Worm (Caenorhabditis elegans) whole organism, L2 larva: ENCODE results near the gene glb-17.

Experiments
- F13H6.1 ChIP-seq: sonication (generic microtip); optimal IDR thresholded peaks from 2 replicates; lab custom pipeline; 2016; ENCODE audit warnings: missing genetic modification characterization, missing compliant biosample characterization
- R02D3.7 ChIP-seq: fragments of 150-350 bp; optimal IDR thresholded peaks from 2 replicates; lab custom pipeline; 2014; ENCODE audit warnings: missing biosample characterization, missing genetic modification characterization
- ZK546.5 ChIP-seq: sonication (generic microtip); optimal IDR thresholded peaks from 2 replicates; lab custom pipeline; 2017; ENCODE audit warnings: missing biosample characterization, missing genetic modification characterization
- aly-2 ChIP-seq: fragments of 150-350 bp; optimal IDR thresholded peaks from 2 replicates; lab custom pipeline; 2014; ENCODE audit warnings: missing biosample characterization, missing genetic modification characterization
- ama-1 ChIP-seq: fragments of 150-350 bp; optimal IDR thresholded peaks from 2 replicates; lab custom pipeline; 2018; ENCODE audit warnings: inconsistent platforms
- blmp-1 ChIP-seq: sonication (generic microtip); optimal IDR thresholded peaks from 2 replicates; lab custom pipeline; 2017; ENCODE audit warnings: missing genetic modification characterization, mild to moderate bottlenecking, missing compliant biosample characterization, antibody characterized with exemption, moderate library complexity; ENCODE audit not compliant: insufficient read depth
- crh-2 ChIP-seq: sonication (generic microtip); optimal IDR thresholded peaks from 2 replicates; lab custom pipeline; 2017; ENCODE audit warnings: missing biosample characterization, missing genetic modification characterization
- dmd-4 ChIP-seq: sonication (generic microtip); optimal IDR thresholded peaks from 2 replicates; lab custom pipeline; 2017; ENCODE audit warnings: missing biosample characterization, missing genetic modification characterization
- egl-27 ChIP-seq: sonication (generic microtip); optimal IDR thresholded peaks from 3 replicates; lab custom pipeline; 2017; ENCODE audit warnings: missing biosample characterization, missing genetic modification reagents, missing genetic modification characterization
- elt-1 ChIP-seq: fragments of 150-350 bp; optimal IDR thresholded peaks from 2 replicates; lab custom pipeline; 2014; ENCODE audit warnings: missing biosample characterization, missing genetic modification characterization
- elt-3 ChIP-seq: sonication (generic microtip); optimal IDR thresholded peaks from 2 replicates; lab custom pipeline; 2017; ENCODE audit warnings: missing biosample characterization, missing genetic modification characterization
- fos-1 ChIP-seq: fragments of 150-350 bp; optimal IDR thresholded peaks from 2 replicates; lab custom pipeline; 2014; ENCODE audit warnings: missing biosample characterization, missing genetic modification characterization
- gmeb-1 ChIP-seq: fragments of 150-350 bp; optimal IDR thresholded peaks from 2 replicates; lab custom pipeline; 2014; ENCODE audit warnings: missing biosample characterization, missing genetic modification characterization
- lin-11 ChIP-seq: fragments of 150-350 bp; sonication (generic microtip); optimal IDR thresholded peaks from 2 replicates; lab custom pipeline; 2014; ENCODE audit warnings: missing biosample characterization, missing genetic modification characterization, inconsistent platforms, mixed read lengths
- lin-13 ChIP-seq: fragments of 150-350 bp; optimal IDR thresholded peaks from 2 replicates; lab custom pipeline; 2014; ENCODE audit warnings: missing biosample characterization, missing genetic modification reagents, missing genetic modification characterization
- lin-39 ChIP-seq: fragments of 150-350 bp; optimal IDR thresholded peaks from 2 replicates; lab custom pipeline; 2014; ENCODE audit warnings: missing biosample characterization, missing genetic modification reagents, missing genetic modification characterization
- lsy-2 ChIP-seq, 2 experiments: fragments of 150-350 bp in 1 of 2; sonication (generic microtip) in 1 of 2; optimal IDR thresholded peaks; 2 replicates each; lab custom pipeline; 2014 to 2017; ENCODE audit warnings: missing biosample characterization in 2 of 2, missing genetic modification characterization in 2 of 2
- mbf-1 ChIP-seq: sonication (generic microtip); optimal IDR thresholded peaks from 2 replicates; lab custom pipeline; 2017; ENCODE audit warnings: missing biosample characterization, missing genetic modification characterization
- mdl-1 ChIP-seq, 2 experiments: fragments of 150-350 bp in 1 of 2; sonication (generic microtip) in 1 of 2; optimal IDR thresholded peaks; 2 replicates each; lab custom pipeline; 2017; ENCODE audit warnings: missing biosample characterization in 2 of 2, missing genetic modification characterization in 2 of 2
- nhr-10 ChIP-seq: sonication (generic microtip); optimal IDR thresholded peaks from 2 replicates; lab custom pipeline; 2017; ENCODE audit warnings: missing biosample characterization, missing genetic modification characterization
- nhr-11 ChIP-seq: fragments of 150-350 bp; optimal IDR thresholded peaks from 2 replicates; lab custom pipeline; 2014; ENCODE audit warnings: missing biosample characterization, missing genetic modification characterization
- nhr-12 ChIP-seq: fragments of 150-350 bp; optimal IDR thresholded peaks from 2 replicates; lab custom pipeline; 2014; ENCODE audit warnings: missing biosample characterization, missing genetic modification characterization
- nhr-129 ChIP-seq: fragments of 150-350 bp; optimal IDR thresholded peaks from 2 replicates; lab custom pipeline; 2014; ENCODE audit warnings: missing biosample characterization, missing genetic modification characterization
- nhr-21 ChIP-seq: fragments of 150-350 bp; optimal IDR thresholded peaks from 2 replicates; lab custom pipeline; 2014; ENCODE audit warnings: missing biosample characterization, missing genetic modification characterization
- nhr-237 ChIP-seq: fragments of 150-350 bp; optimal IDR thresholded peaks from 2 replicates; lab custom pipeline; 2014; ENCODE audit warnings: missing biosample characterization, missing genetic modification characterization
- nhr-25 ChIP-seq: fragments of 150-350 bp; sonication (generic microtip); optimal IDR thresholded peaks from 3 replicates; lab custom pipeline; 2014; ENCODE audit warnings: missing biosample characterization, missing genetic modification characterization
- nhr-6 ChIP-seq: fragments of 150-350 bp; optimal IDR thresholded peaks from 2 replicates; lab custom pipeline; 2014; ENCODE audit warnings: missing biosample characterization, missing genetic modification characterization
- skn-1 ChIP-seq: sonication (generic microtip); optimal IDR thresholded peaks from 2 replicates; lab custom pipeline; 2017; ENCODE audit warnings: missing biosample characterization, missing genetic modification characterization
- sma-3 ChIP-seq: sonication (generic microtip); optimal IDR thresholded peaks from 2 replicates; lab custom pipeline; 2016; ENCODE audit warnings: missing genetic modification reagents, missing genetic modification characterization, missing compliant biosample characterization
- sma-9 ChIP-seq, 2 experiments: fragments of 150-350 bp in 1 of 2; sonication (generic microtip) in 1 of 2; optimal IDR thresholded peaks; 2 replicates each; lab custom pipeline; 2014 to 2016; ENCODE audit warnings: missing genetic modification characterization in 2 of 2, mild to moderate bottlenecking in 1 of 2, missing biosample characterization in 1 of 2, missing compliant biosample characterization in 1 of 2, missing genetic modification reagents in 1 of 2, moderate library complexity in 1 of 2
- unc-39 ChIP-seq: fragments of 150-350 bp; optimal IDR thresholded peaks from 2 replicates; lab custom pipeline; 2014; ENCODE audit warnings: missing biosample characterization, missing genetic modification characterization
- unc-55 ChIP-seq: fragments of 150-350 bp; sonication (generic microtip); optimal IDR thresholded peaks from 3 replicates; lab custom pipeline; 2014; ENCODE audit warnings: missing biosample characterization, missing genetic modification reagents, missing genetic modification characterization
- unc-62 ChIP-seq: fragments of 150-350 bp; optimal IDR thresholded peaks from 2 replicates; lab custom pipeline; 2014; ENCODE audit warnings: missing biosample characterization, missing genetic modification reagents, missing genetic modification characterization
- zag-1 ChIP-seq: fragments of 150-350 bp; optimal IDR thresholded peaks from 2 replicates; lab custom pipeline; 2014; ENCODE audit warnings: missing biosample characterization, missing genetic modification characterization
- ztf-1 ChIP-seq: fragments of 200-800 bp; sonication (Bioruptor generic); conservative IDR thresholded peaks from 2 replicates; pipeline ENCODE4 v1.3.6; 2022; ENCODE audit warnings: missing genetic modification characterization, missing compliant biosample characterization
- ztf-11 ChIP-seq: sonication (generic microtip); optimal IDR thresholded peaks from 2 replicates; lab custom pipeline; 2017; ENCODE audit warnings: missing biosample characterization, missing genetic modification characterization
- ztf-4 ChIP-seq: fragments of 150-350 bp; optimal IDR thresholded peaks from 2 replicates; lab custom pipeline; 2014; ENCODE audit warnings: missing biosample characterization, missing genetic modification characterization

glb-17 gene

ce11 chrX:9543352-9543751 is 33.5 kb downstream of the glb-17 start, which contains the start of gene F49E2.5:
Gene F49E2.5 (plus strand): TSS chrX:9543652.
- no peak for TF ChIP-seq egl-27 (tag; lab: Kevin White, UChicago)
- TF ChIP-seq F13H6.1 (tag; lab: Kevin White, UChicago): peak; percentile 5

ce11 chrX:9540464-9540863 is 36.4 kb downstream of the glb-17 start:
- no peak for TF ChIP-seq ZK546.5 (tag; lab: Kevin White, UChicago)
- peak; percentile 90 for TF ChIP-seq sma-9 (GFP tag; optimal IDR thresholded peaks at IDR 0.05; lab: Kevin White, UChicago)
- TF ChIP-seq sma-9 (tag; optimal IDR thresholded peaks at IDR 0.05; lab: Kevin White, UChicago): no peak
- TF ChIP-seq sma-3 (GFP tag; lab: Kevin White, UChicago): peak; percentile 49
- peak; percentile 79 for TF ChIP-seq crh-2 (tag; lab: Kevin White, UChicago)
- no peak for TF ChIP-seq lin-39 (tag; lab: Kevin White, UChicago)
- TF ChIP-seq mdl-1 (tag; optimal IDR thresholded peaks at IDR 0.05; lab: Kevin White, UChicago): peak in 1 of 2 experiments; percentile 44
- TF ChIP-seq ztf-11: no peak
- no peak for TF ChIP-seq mbf-1 (tag; lab: Kevin White, UChicago)
- TF ChIP-seq aly-2 (tag; lab: Kevin White, UChicago): no peak
- peak; percentile 94 for TF ChIP-seq fos-1 (tag; lab: Kevin White, UChicago)
- TF ChIP-seq F13H6.1 (tag; lab: Kevin White, UChicago): peak; percentile 61
- no peak for TF ChIP-seq lin-13
- no peak for TF ChIP-seq ztf-1
- peak; percentile 18 for TF ChIP-seq gmeb-1 (tag; lab: Kevin White, UChicago)
- no peak for TF ChIP-seq nhr-237 (tag; lab: Kevin White, UChicago)
- peak; percentile 51 for TF ChIP-seq nhr-129
- no peak for TF ChIP-seq unc-55 (GFP tag; lab: Kevin White, UChicago)
- no peak for TF ChIP-seq R02D3.7
- TF ChIP-seq elt-3 (tag; lab: Kevin White, UChicago): no peak
- TF ChIP-seq unc-62: no peak
- TF ChIP-seq elt-1 (tag; lab: Kevin White, UChicago): no peak

- TF ChIP-seq dmd-4 (tag; lab: Kevin White, UChicago) (no peak), R02D3.7 (no peak), fos-1 (tag; lab: Kevin White, UChicago) (peak; percentile 69)
- TF ChIP-seq, all 48 proteins: peak for 1
Observed at ce11 chrX:9539294-9540030, 37.4 kb downstream of the glb-17 start, which contains the start of gene nuc-1. Gene nuc-1 (plus strand): TSS chrX:9539905.

DNA sequence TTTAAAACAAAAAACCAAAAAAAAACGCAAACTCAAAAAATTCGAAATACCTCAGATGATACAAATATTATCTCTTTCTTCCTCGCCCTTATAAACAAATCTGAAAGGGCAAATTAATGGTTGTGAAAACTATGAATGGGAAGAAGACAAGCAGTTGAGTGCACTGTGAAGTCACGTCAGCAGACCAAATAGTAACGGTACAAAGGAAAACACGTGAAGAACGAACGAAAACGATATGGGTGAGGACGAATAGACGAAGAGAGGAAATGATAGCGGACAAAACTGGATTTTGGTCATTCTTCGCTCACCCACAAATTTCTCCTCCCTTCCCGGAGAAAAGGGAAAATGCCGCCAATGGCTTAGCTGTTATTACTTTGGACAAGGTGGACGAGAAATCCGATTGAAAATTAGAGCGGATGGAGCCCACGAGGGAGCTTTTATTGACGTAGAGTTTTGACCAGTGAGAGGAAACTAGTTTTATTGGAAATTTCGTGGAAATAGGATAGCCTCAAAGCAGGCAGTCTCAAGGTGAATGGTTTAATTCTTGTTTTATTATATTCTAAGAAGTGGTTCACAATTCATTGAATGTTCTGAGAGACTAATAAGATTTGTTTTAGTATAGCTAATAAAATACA is 39.2 kb downstream of the glb-17 start:
- TF ChIP-seq nhr-25 (peak; percentile 73), sma-3 (GFP tag; lab: Kevin White, UChicago) (peak; percentile 30), sma-9 (GFP tag; optimal IDR thresholded peaks at IDR 0.05; lab: Kevin White, UChicago) (peak; percentile 67), sma-9 (tag; optimal IDR thresholded peaks at IDR 0.05; lab: Kevin White, UChicago) (no peak), nhr-21 (peak; percentile 31), dmd-4 (tag; lab: Kevin White, UChicago) (no peak), nhr-6 (tag; lab: Kevin White, UChicago) (no peak), nhr-129 (peak; percentile 54), lin-11 (no peak), ZK546.5 (tag; lab: Kevin White, UChicago) (no peak), lsy-2 (tag; optimal IDR thresholded peaks at IDR 0.05; lab: Kevin White, UChicago) (no peak), blmp-1 (tag; lab: Kevin White, UChicago) (peak; percentile 84), crh-2 (tag; lab: Kevin White, UChicago) (peak; percentile 62)

DNA sequence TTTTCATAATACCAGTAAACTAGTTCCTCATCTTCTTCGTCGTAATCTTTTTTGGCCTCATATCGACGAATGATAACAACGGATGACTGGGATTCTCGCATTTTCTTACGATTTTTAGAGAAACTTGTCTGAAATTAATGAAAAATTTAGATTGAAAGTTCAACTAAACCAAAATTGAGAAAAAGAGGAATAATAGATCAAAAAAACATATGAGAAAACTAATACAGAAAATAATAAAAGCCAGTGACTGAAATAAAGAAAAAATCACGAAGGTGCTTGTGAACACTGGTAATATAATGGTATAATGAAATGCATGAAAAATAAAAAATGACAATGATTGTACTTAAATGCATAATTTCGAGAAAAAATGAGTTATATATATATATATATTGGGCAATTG is 40.2 kb downstream of the glb-17 start, which contains the start of gene C07B5.8:
TSS of gene C07B5.8 (minus strand) at position 101 of the 400 bp plus-strand sequence.
- TF ChIP-seq ZK546.5 (tag; lab: Kevin White, UChicago) (no peak), elt-3 (tag; lab: Kevin White, UChicago) (no peak), zag-1 (tag; lab: Kevin White, UChicago) (no peak), skn-1 (tag; lab: Kevin White, UChicago) (no peak), nhr-12 (tag; lab: Kevin White, UChicago) (no peak), blmp-1 (tag; lab: Kevin White, UChicago) (no peak), fos-1 (tag; lab: Kevin White, UChicago) (no peak), sma-9 (GFP tag; optimal IDR thresholded peaks at IDR 0.05; lab: Kevin White, UChicago) (no peak), sma-9 (tag; optimal IDR thresholded peaks at IDR 0.05; lab: Kevin White, UChicago) (no peak), nhr-10 (tag; lab: Kevin White, UChicago) (no peak), lin-11 (no peak), mdl-1 (tag; optimal IDR thresholded peaks at IDR 0.05; lab: Kevin White, UChicago) (no peak), unc-39 (tag; lab: Kevin White, UChicago) (no peak), nhr-21 (no peak), nhr-11 (tag; lab: Kevin White, UChicago) (no peak), ama-1 (lab: Kevin White, UChicago) (no peak), ztf-4 (tag; lab: Kevin White, UChicago) (no peak), dmd-4 (tag; lab: Kevin White, UChicago) (no peak)
